Fruit fly (Drosophila melanogaster) whole organism, embryonic: Measurements from ENCODE around the gene fd96Cb.

Experiments
- Awh ChIP-seq: fragments of 200-800 bp; sonication (Bioruptor generic); IDR thresholded peaks from 2 replicates; pipeline ENCODE4, ENCODE4 v1.3.6; 2022; ENCODE audit warnings: missing biosample characterization, missing genetic modification characterization
- Bgb ChIP-seq: fragments of 200-800 bp; sonication (Bioruptor generic); IDR thresholded peaks from 2 replicates; pipeline ENCODE4 v1.3.6; 2022; ENCODE audit warnings: missing biosample characterization, missing genetic modification characterization; ENCODE audit not compliant: partially characterized antibody
- CG10654 ChIP-seq: fragments of 200-800 bp; sonication (Bioruptor generic); optimal IDR thresholded peaks from 2 replicates; lab custom pipeline; 2016; ENCODE audit warnings: missing biosample characterization, missing genetic modification characterization
- CG11696 ChIP-seq: fragments of 200-800 bp; sonication (Bioruptor generic); IDR thresholded peaks from 2 replicates; pipeline ENCODE4 v1.3.6; 2022; ENCODE audit warnings: missing biosample characterization, missing genetic modification characterization
- CG13424 ChIP-seq: fragments of 200-800 bp; sonication (Bioruptor generic); optimal IDR thresholded peaks from 2 replicates; lab custom pipeline; 2019; ENCODE audit warnings: missing biosample characterization, mild to moderate bottlenecking, missing genetic modification characterization, moderate library complexity
- CG13624 ChIP-seq: fragments of 200-800 bp; sonication (Bioruptor generic); optimal IDR thresholded peaks from 2 replicates; lab custom pipeline; 2016; ENCODE audit warnings: missing biosample characterization, missing genetic modification characterization
- CG1602 ChIP-seq: fragments of 200-800 bp; sonication (Bioruptor generic); optimal IDR thresholded peaks from 3 replicates; lab custom pipeline; 2016; ENCODE audit warnings: missing biosample characterization, missing genetic modification characterization
- CG16813 ChIP-seq: fragments of 200-800 bp; sonication (Bioruptor generic); IDR thresholded peaks from 3 replicates; pipeline ENCODE4 v1.3.6; 2022; ENCODE audit warnings: missing biosample characterization, missing genetic modification characterization; ENCODE audit not compliant: partially characterized antibody
- CG18262 ChIP-seq: fragments of 200-800 bp; optimal IDR thresholded peaks from 3 replicates; lab custom pipeline; 2019; ENCODE audit warnings: missing biosample characterization, mild to moderate bottlenecking, missing genetic modification characterization, moderate library complexity
- CG2199 ChIP-seq: fragments of 200-800 bp; sonication (Bioruptor generic); IDR thresholded peaks from 3 replicates; pipeline ENCODE4 v1.3.6; 2022; ENCODE audit warnings: missing biosample characterization, missing genetic modification characterization
- CG2712 ChIP-seq: fragments of 200-800 bp; optimal IDR thresholded peaks from 3 replicates; lab custom pipeline; 2019; ENCODE audit warnings: missing biosample characterization, mild to moderate bottlenecking, missing genetic modification characterization, moderate library complexity
- CG30403 ChIP-seq: fragments of 200-800 bp; sonication (Bioruptor generic); optimal IDR thresholded peaks from 3 replicates; lab custom pipeline; 2016; ENCODE audit warnings: missing biosample characterization, missing genetic modification characterization
- CG30431 ChIP-seq: fragments of 200-800 bp; sonication (Bioruptor generic); optimal IDR thresholded peaks from 2 replicates; lab custom pipeline; 2017; ENCODE audit warnings: missing biosample characterization, missing genetic modification characterization
- CG3065 ChIP-seq: fragments of 200-800 bp; sonication (Bioruptor generic); optimal IDR thresholded peaks from 2 replicates; lab custom pipeline; 2016; ENCODE audit warnings: missing biosample characterization, missing genetic modification characterization
- CG32767 ChIP-seq: fragments of 200-800 bp; sonication (Bioruptor generic); IDR thresholded peaks from 2 replicates; pipeline ENCODE4 v1.3.6; 2022; ENCODE audit warnings: missing biosample characterization, missing genetic modification characterization
- CG3407 ChIP-seq: fragments of 200-800 bp; sonication (Bioruptor generic); optimal IDR thresholded peaks from 2 replicates; lab custom pipeline; 2018; ENCODE audit warnings: missing biosample characterization, mild to moderate bottlenecking, missing genetic modification characterization
- CG34422 ChIP-seq: fragments of 200-800 bp; sonication (Bioruptor generic); IDR thresholded peaks from 3 replicates; pipeline ENCODE4 v1.3.6; 2022; ENCODE audit warnings: missing biosample characterization, missing genetic modification characterization
- CG6272 ChIP-seq: fragments of 200-800 bp; sonication (Bioruptor generic); IDR thresholded peaks from 2 replicates; pipeline ENCODE4 v1.3.6; 2022; ENCODE audit warnings: missing biosample characterization, missing genetic modification characterization
- CG7745 ChIP-seq: fragments of 200-800 bp; sonication (Bioruptor generic); optimal IDR thresholded peaks from 2 replicates; lab custom pipeline; 2018; ENCODE audit warnings: missing biosample characterization, mild to moderate bottlenecking, missing genetic modification characterization, moderate library complexity
- CG7839 ChIP-seq: fragments of 200-800 bp; sonication (Bioruptor generic); optimal IDR thresholded peaks from 3 replicates; lab custom pipeline; 2018; ENCODE audit warnings: missing biosample characterization, mild to moderate bottlenecking, missing genetic modification characterization, moderate library complexity
- CG7963 ChIP-seq: fragments of 200-800 bp; sonication (Bioruptor generic); IDR thresholded peaks from 3 replicates; pipeline ENCODE4 v1.3.6; 2022; ENCODE audit warnings: missing biosample characterization, missing genetic modification characterization; ENCODE audit not compliant: partially characterized antibody
- CG9609 ChIP-seq: fragments of 200-800 bp; sonication (Bioruptor generic); optimal IDR thresholded peaks from 3 replicates; lab custom pipeline; 2016; ENCODE audit warnings: missing biosample characterization, missing genetic modification characterization
- Dll ChIP-seq: fragments of 200-800 bp; sonication (Bioruptor generic); IDR thresholded peaks from 4 replicates; pipeline ENCODE4 v1.3.6; 2022; ENCODE audit warnings: missing biosample characterization, missing genetic modification characterization; ENCODE audit not compliant: partially characterized antibody
- Doc3 ChIP-seq: fragments of 200-800 bp; sonication (Bioruptor generic); IDR thresholded peaks from 3 replicates; pipeline ENCODE4 v1.3.6; 2022; ENCODE audit warnings: missing biosample characterization, missing genetic modification characterization; ENCODE audit not compliant: partially characterized antibody
- E2f2 ChIP-seq: fragments of 200-800 bp; sonication (Bioruptor generic); IDR thresholded peaks from 2 replicates; pipeline ENCODE4 v1.3.6; 2022; ENCODE audit warnings: missing biosample characterization, missing genetic modification characterization
- Gsc ChIP-seq: fragments of 200-800 bp; sonication (Bioruptor generic); IDR thresholded peaks from 2 replicates; pipeline ENCODE4 v1.3.6; 2022; ENCODE audit warnings: missing biosample characterization, missing genetic modification characterization
- Gug ChIP-seq: fragments of 200-800 bp; sonication (Bioruptor generic); IDR thresholded peaks from 4 replicates; pipeline ENCODE4 v1.3.6; 2022; ENCODE audit warnings: missing biosample characterization, missing genetic modification characterization
- Hey ChIP-seq: fragments of 200-800 bp; sonication (Bioruptor generic); optimal IDR thresholded peaks from 3 replicates; lab custom pipeline; 2018; ENCODE audit warnings: missing biosample characterization, mild to moderate bottlenecking, missing genetic modification characterization
- HmgZ ChIP-seq: fragments of 200-800 bp; sonication (Bioruptor generic); optimal IDR thresholded peaks from 2 replicates; lab custom pipeline; 2018; ENCODE audit warnings: missing biosample characterization, mild to moderate bottlenecking, missing genetic modification characterization
- Hr78 ChIP-seq, 2 experiments: fragments of 200-800 bp in 1 of 2; fragments of >200 bp in 1 of 2; sonication (Bioruptor generic) in 1 of 2; optimal IDR thresholded peaks; 2 replicates each; lab custom pipeline; 2017 to 2019; ENCODE audit warnings: missing biosample characterization in 2 of 2, missing genetic modification characterization in 2 of 2, mild to moderate bottlenecking in 1 of 2, moderate library complexity in 1 of 2
- Meics ChIP-seq: fragments of 200-800 bp; sonication (Bioruptor generic); optimal IDR thresholded peaks from 2 replicates; lab custom pipeline; 2017; ENCODE audit warnings: missing biosample characterization, mild to moderate bottlenecking, missing genetic modification characterization
- Sox102F ChIP-seq: fragments of 200-800 bp; sonication (Bioruptor generic); optimal IDR thresholded peaks from 2 replicates; lab custom pipeline; 2018; ENCODE audit warnings: missing biosample characterization, mild to moderate bottlenecking, missing genetic modification characterization, moderate library complexity
- Tbp ChIP-seq: fragments of >200 bp; optimal IDR thresholded peaks from 2 replicates; lab custom pipeline; 2018; ENCODE audit warnings: missing biosample characterization, missing genetic modification characterization
- ab ChIP-seq: fragments of 200-800 bp; sonication (Bioruptor generic); optimal IDR thresholded peaks from 2 replicates; lab custom pipeline; 2016; ENCODE audit warnings: missing biosample characterization, missing genetic modification characterization
- bsh ChIP-seq, 2 experiments: fragments of 200-800 bp; sonication (Bioruptor generic); optimal IDR thresholded peaks; 2 replicates each; lab custom pipeline; 2017 to 2018; ENCODE audit warnings: mild to moderate bottlenecking in 2 of 2, missing biosample characterization in 2 of 2, missing genetic modification characterization in 2 of 2, moderate library complexity in 1 of 2
- en ChIP-seq: fragments of 200-800 bp; sonication (Bioruptor generic); optimal IDR thresholded peaks from 2 replicates; lab custom pipeline; 2016; ENCODE audit warnings: missing biosample characterization, missing genetic modification characterization
- fd102C ChIP-seq: fragments of 200-800 bp; sonication (Bioruptor generic); optimal IDR thresholded peaks from 2 replicates; lab custom pipeline; 2018; ENCODE audit warnings: missing biosample characterization, mild to moderate bottlenecking, missing genetic modification characterization, moderate library complexity
- fu2 ChIP-seq: fragments of 200-800 bp; sonication (Bioruptor generic); optimal IDR thresholded peaks from 2 replicates; lab custom pipeline; 2016; ENCODE audit warnings: missing biosample characterization, missing genetic modification characterization
- gcm2 ChIP-seq: fragments of 200-800 bp; sonication (Bioruptor generic); optimal IDR thresholded peaks from 2 replicates; lab custom pipeline; 2016; ENCODE audit warnings: missing biosample characterization, missing genetic modification characterization
- lbe ChIP-seq: fragments of 200-800 bp; sonication (Bioruptor generic); optimal IDR thresholded peaks from 2 replicates; lab custom pipeline; 2016; ENCODE audit warnings: missing biosample characterization, mild to moderate bottlenecking, missing genetic modification characterization
- org-1 ChIP-seq: fragments of 200-800 bp; sonication (Bioruptor generic); optimal IDR thresholded peaks from 2 replicates; lab custom pipeline; 2017; ENCODE audit warnings: missing biosample characterization, missing genetic modification characterization
- pan ChIP-seq, 4 experiments: fragments of >200 bp in 3 of 4; fragments of 200-800 bp in 1 of 4; sonication (Bioruptor generic) in 1 of 4; optimal IDR thresholded peaks in 3 of 4; IDR thresholded peaks in 1 of 4; 2 replicates each; pipeline versions ENCODE4 v1.3.6 to Lab custom; 2017 to 2022; ENCODE audit warnings: missing biosample characterization in 2 of 4, missing genetic modification characterization in 2 of 4, mixed read lengths in 1 of 4
- phol ChIP-seq: fragments of 200-800 bp; sonication (Bioruptor generic); optimal IDR thresholded peaks from 3 replicates; lab custom pipeline; 2018; ENCODE audit warnings: missing biosample characterization, mild to moderate bottlenecking, missing genetic modification characterization, moderate library complexity
- sc ChIP-seq, 3 experiments: fragments of >200 bp in 2 of 3; fragments of 200-800 bp in 1 of 3; sonication (Bioruptor generic) in 1 of 3; optimal IDR thresholded peaks; 2 replicates in 2 of 3; 3 replicates in 1 of 3; lab custom pipeline; 2017; ENCODE audit warnings: mild to moderate bottlenecking in 1 of 3, missing biosample characterization in 1 of 3, missing genetic modification characterization in 1 of 3, missing genetic modification reagents in 1 of 3
- slp2 ChIP-seq: fragments of 200-800 bp; sonication (Bioruptor generic); optimal IDR thresholded peaks from 2 replicates; lab custom pipeline; 2016; ENCODE audit warnings: missing biosample characterization, missing genetic modification characterization
- sna ChIP-seq: fragments of 200-800 bp; sonication (Bioruptor generic); IDR thresholded peaks from 2 replicates; pipeline ENCODE4 v1.3.6; 2022; ENCODE audit warnings: missing biosample characterization, missing genetic modification characterization; ENCODE audit not compliant: partially characterized antibody
- tna ChIP-seq: fragments of 200-800 bp; sonication (Bioruptor generic); IDR thresholded peaks from 2 replicates; pipeline ENCODE4 v1.3.6; 2022; ENCODE audit warnings: missing biosample characterization, missing genetic modification characterization; ENCODE audit not compliant: partially characterized antibody
- unc-4 ChIP-seq: fragments of 200-800 bp; sonication (Bioruptor generic); IDR thresholded peaks from 2 replicates; pipeline ENCODE4 v1.3.6; 2022; ENCODE audit warnings: missing biosample characterization, missing genetic modification characterization; ENCODE audit not compliant: partially characterized antibody

fd96Cb gene

dm6 chr3R:25074558-25074964 is 20.3 kb upstream of the fd96Cb start, which contains the start of the genes shams and CG11920 (continued):
- TF ChIP-seq CG2712 (peak; percentile 58), CG32767 (no peak), gcm2 (GFP tag; lab: Kevin White, UChicago) (no peak), fu2 (GFP tag; lab: Kevin White, UChicago) (no peak), CG34422 (GFP tag; lab: Robert Waterston, UW) (peak; percentile 37; the same call in 1 of the 3 replicates), CG11696 (GFP tag; lab: Robert Waterston, UW) (no peak), Doc3 (0 out of 3 replicates have a peak, but pooled peaks have one; percentile 36), Bgb (GFP tag; lab: Robert Waterston, UW) (peak; percentile 60), CG2199 (no peak), CG30431 (GFP tag; lab: Kevin White, UChicago) (no peak), CG13624 (GFP tag; lab: Kevin White, UChicago) (no peak), unc-4 (peak; percentile 67), CG7745 (tag; lab: Kevin White, UChicago) (no peak), phol (tag; lab: Kevin White, UChicago) (peak; percentile 10), fd102C (GFP tag; lab: Kevin White, UChicago) (no peak), sc (optimal IDR thresholded peaks at IDR 0.05; lab: Kevin White, UChicago) (no peak), sc (GFP tag; optimal IDR thresholded peaks at IDR 0.05; lab: Kevin White, UChicago) (no peak), CG1602 (GFP tag; lab: Kevin White, UChicago) (no peak), HmgZ (tag; lab: Kevin White, UChicago) (peak; percentile 23), CG18262 (tag; lab: Kevin White, UChicago) (peak; percentile 3), Gug (no peak), lbe (peak; percentile 59), Hey (tag; lab: Kevin White, UChicago) (no peak), slp2 (GFP tag; lab: Kevin White, UChicago) (no peak), CG16813 (GFP tag; lab: Robert Waterston, UW) (peak; percentile 58; the same call in 2 of the 3 replicates), CG7839 (tag; lab: Kevin White, UChicago) (no peak), CG6272 (GFP tag; lab: Robert Waterston, UW) (no peak), E2f2 (GFP tag; lab: Robert Waterston, UW) (peak; percentile 45; the same call in 1 of the 2 replicates), Hr78 (GFP tag; optimal IDR thresholded peaks at IDR 0.05; lab: Kevin White, UChicago) (no peak), ab (GFP tag; lab: Kevin White, UChicago) (no peak), CG7963 (GFP tag; lab: Robert Waterston, UW) (peak; percentile 39; the same call in 1 of the 3 replicates), Tbp (GFP tag; lab: Kevin White, UChicago) (no peak), CG10654 (peak; percentile 2), Dll (GFP tag; lab: Robert Waterston, UW) (peak; percentile 73; the same call in 3 of the 4 replicates), CG30403 (GFP tag; lab: Kevin White, UChicago) (peak; percentile 29), CG13424 (tag; lab: Kevin White, UChicago) (peak; percentile 12), en (GFP tag; lab: Kevin White, UChicago) (no peak), tna (GFP tag; lab: Robert Waterston, UW) (0 out of 2 replicates have a peak, but pooled peaks have one; percentile 37), bsh (GFP tag; optimal IDR thresholded peaks at IDR 0.05; lab: Kevin White, UChicago) (peak in 1 of 2 experiments; percentile 36), org-1 (GFP tag; lab: Kevin White, UChicago) (no peak), Meics (no peak), Sox102F (no peak), sna (no peak; the same call in 1 of the 2 replicates), CG3065 (GFP tag; lab: Kevin White, UChicago) (no peak), CG9609 (no peak), pan (optimal IDR thresholded peaks at IDR 0.05; lab: Kevin White, UChicago) (no peak), pan (GFP tag; optimal IDR thresholded peaks at IDR 0.05 in 1 of 2, IDR thresholded peaks at IDR 0.05 in 1 of 2) (no peak), CG3407 (no peak), Gsc (no peak), Awh (no peak)
